Fruit fly (Drosophila melanogaster) whole organism, embryonic: ENCODE results near the gene CG18063.
A peak's percentile ranks its signal among the peaks of the same experiment; 100 is the strongest.

Experiments
- Atf3 ChIP-seq: fragments of 200-800 bp; sonication (Bioruptor generic); optimal IDR thresholded peaks from 3 replicates; lab custom pipeline; 2016; ENCODE audit warnings: missing biosample characterization, missing genetic modification characterization
- CG1024 ChIP-seq: fragments of 200-800 bp; sonication (Bioruptor generic); IDR thresholded peaks from 2 replicates; pipeline ENCODE4 v1.3.6; 2022; ENCODE audit warnings: missing biosample characterization, missing genetic modification characterization
- CG10654 ChIP-seq: fragments of 200-800 bp; sonication (Bioruptor generic); optimal IDR thresholded peaks from 2 replicates; lab custom pipeline; 2016; ENCODE audit warnings: missing biosample characterization, missing genetic modification characterization
- CG10959 ChIP-seq: fragments of 200-800 bp; sonication (Bioruptor generic); IDR thresholded peaks from 2 replicates; pipeline ENCODE4 v1.3.6; 2022; ENCODE audit warnings: missing biosample characterization, missing genetic modification characterization
- CG11085 ChIP-seq: fragments of 200-800 bp; sonication (Bioruptor generic); IDR thresholded peaks from 2 replicates; pipeline ENCODE4 v1.3.6; 2022; ENCODE audit warnings: missing biosample characterization, missing genetic modification characterization
- CG11560 ChIP-seq: fragments of 200-800 bp; sonication (Bioruptor generic); IDR thresholded peaks from 3 replicates; pipeline ENCODE4 v1.3.6; 2022; ENCODE audit warnings: missing biosample characterization, missing genetic modification characterization
- CG12299 ChIP-seq: fragments of 200-800 bp; sonication (Bioruptor generic); optimal IDR thresholded peaks from 2 replicates; lab custom pipeline; 2018; ENCODE audit warnings: missing biosample characterization, mild to moderate bottlenecking, missing genetic modification characterization
- CG1529 ChIP-seq: fragments of 200-800 bp; sonication (Bioruptor generic); optimal IDR thresholded peaks from 3 replicates; lab custom pipeline; 2018; ENCODE audit warnings: missing biosample characterization, missing genetic modification characterization
- CG17186 ChIP-seq: fragments of 200-800 bp; sonication (Bioruptor generic); optimal IDR thresholded peaks from 3 replicates; lab custom pipeline; 2017; ENCODE audit warnings: missing biosample characterization, missing genetic modification reagents, missing genetic modification characterization
- CG2120 ChIP-seq: fragments of 200-800 bp; sonication (Bioruptor generic); optimal IDR thresholded peaks from 3 replicates; lab custom pipeline; 2016; ENCODE audit warnings: missing biosample characterization, missing genetic modification characterization
- CG30403 ChIP-seq: fragments of 200-800 bp; sonication (Bioruptor generic); optimal IDR thresholded peaks from 3 replicates; lab custom pipeline; 2016; ENCODE audit warnings: missing biosample characterization, missing genetic modification characterization
- CG3065 ChIP-seq: fragments of 200-800 bp; sonication (Bioruptor generic); optimal IDR thresholded peaks from 2 replicates; lab custom pipeline; 2016; ENCODE audit warnings: missing biosample characterization, missing genetic modification characterization
- CG31441 ChIP-seq: fragments of 200-800 bp; sonication (Bioruptor generic); IDR thresholded peaks from 2 replicates; pipeline ENCODE4 v1.3.6; 2022; ENCODE audit warnings: missing biosample characterization, missing genetic modification characterization
- CG3163 ChIP-seq: fragments of 200-800 bp; sonication (Bioruptor generic); optimal IDR thresholded peaks from 3 replicates; lab custom pipeline; 2016; ENCODE audit warnings: missing biosample characterization, missing genetic modification characterization
- CG3726 ChIP-seq: fragments of 200-800 bp; sonication (Bioruptor generic); IDR thresholded peaks from 3 replicates; pipeline ENCODE4, ENCODE4 v1.3.6; 2022; ENCODE audit warnings: missing biosample characterization, missing genetic modification characterization
- CG5180 ChIP-seq: fragments of 200-800 bp; sonication (Bioruptor generic); optimal IDR thresholded peaks from 3 replicates; lab custom pipeline; 2017; ENCODE audit warnings: missing biosample characterization, missing genetic modification characterization, mild to moderate bottlenecking, moderate library complexity, missing genetic modification reagents
- CG6765 ChIP-seq: fragments of 200-800 bp; sonication (Bioruptor generic); optimal IDR thresholded peaks from 3 replicates; lab custom pipeline; 2017; ENCODE audit warnings: missing biosample characterization, mild to moderate bottlenecking, missing genetic modification characterization
- CG6791 ChIP-seq: fragments of 200-800 bp; sonication (Bioruptor generic); IDR thresholded peaks from 3 replicates; pipeline ENCODE4 v1.3.6; 2022; ENCODE audit warnings: missing biosample characterization, missing genetic modification characterization; ENCODE audit not compliant: partially characterized antibody
- CG7372 ChIP-seq: fragments of 200-800 bp; sonication (Bioruptor generic); IDR thresholded peaks from 2 replicates; pipeline ENCODE4 v1.3.6; 2022; ENCODE audit warnings: missing biosample characterization, missing genetic modification characterization
- CG7987 ChIP-seq: fragments of 200-800 bp; sonication (Bioruptor generic); optimal IDR thresholded peaks from 2 replicates; lab custom pipeline; 2018; ENCODE audit warnings: missing biosample characterization, mild to moderate bottlenecking, missing genetic modification characterization, moderate library complexity
- CG9797 ChIP-seq: fragments of 200-800 bp; sonication (Bioruptor generic); optimal IDR thresholded peaks from 3 replicates; lab custom pipeline; 2018; ENCODE audit warnings: missing biosample characterization, mild to moderate bottlenecking, missing genetic modification characterization
- CG9876 ChIP-seq: fragments of 200-800 bp; sonication (Bioruptor generic); optimal IDR thresholded peaks from 2 replicates; lab custom pipeline; 2016; ENCODE audit warnings: missing biosample characterization, missing genetic modification characterization
- CTCF ChIP-seq: fragments of 200-800 bp; sonication (Bioruptor generic); optimal IDR thresholded peaks from 2 replicates; lab custom pipeline; 2017; ENCODE audit warnings: missing biosample characterization, mild to moderate bottlenecking, missing genetic modification characterization, moderate library complexity
- Camta ChIP-seq: fragments of 200-800 bp; sonication (Bioruptor generic); optimal IDR thresholded peaks from 2 replicates; lab custom pipeline; 2016; ENCODE audit warnings: missing biosample characterization, missing genetic modification characterization
- Dbx ChIP-seq: fragments of 200-800 bp; sonication (Bioruptor generic); IDR thresholded peaks from 3 replicates; pipeline ENCODE4 v1.3.6; 2022; ENCODE audit warnings: missing biosample characterization, missing genetic modification characterization
- H15 ChIP-seq: fragments of 200-800 bp; sonication (Bioruptor generic); IDR thresholded peaks from 3 replicates; pipeline ENCODE4 v1.3.6; 2022; ENCODE audit warnings: missing biosample characterization, missing genetic modification characterization
- Hand ChIP-seq: fragments of 200-800 bp; sonication (Bioruptor generic); optimal IDR thresholded peaks from 2 replicates; lab custom pipeline; 2017; ENCODE audit warnings: mild to moderate bottlenecking, missing biosample characterization, missing genetic modification reagents, missing genetic modification characterization
- Hmx ChIP-seq: fragments of 200-800 bp; sonication (Bioruptor generic); optimal IDR thresholded peaks from 2 replicates; lab custom pipeline; 2016; ENCODE audit warnings: missing biosample characterization, missing genetic modification characterization
- Nf-YA ChIP-seq: fragments of 200-800 bp; sonication (Bioruptor generic); IDR thresholded peaks from 2 replicates; pipeline ENCODE4 v1.3.6; 2022; ENCODE audit warnings: missing biosample characterization, missing genetic modification characterization
- Nf-YC ChIP-seq: fragments of 200-800 bp; optimal IDR thresholded peaks from 3 replicates; lab custom pipeline; 2019; ENCODE audit warnings: missing biosample characterization, mild to moderate bottlenecking, missing genetic modification characterization, moderate library complexity
- NfI ChIP-seq: fragments of 200-800 bp; sonication (Bioruptor generic); optimal IDR thresholded peaks from 3 replicates; lab custom pipeline; 2018; ENCODE audit warnings: missing biosample characterization, mild to moderate bottlenecking, missing genetic modification characterization, moderate library complexity
- al ChIP-seq: fragments of 200-800 bp; sonication (Bioruptor generic); IDR thresholded peaks from 2 replicates; pipeline ENCODE4 v1.3.6; 2022; ENCODE audit warnings: missing biosample characterization, missing genetic modification characterization
- da ChIP-seq: fragments of 200-800 bp; sonication (Bioruptor generic); optimal IDR thresholded peaks from 2 replicates; lab custom pipeline; 2016; ENCODE audit warnings: missing biosample characterization, missing genetic modification characterization
- dan ChIP-seq: fragments of 200-800 bp; sonication (Bioruptor generic); IDR thresholded peaks from 2 replicates; pipeline ENCODE4 v1.3.6; 2022; ENCODE audit warnings: missing biosample characterization, missing genetic modification characterization
- dm ChIP-seq: fragments of 200-800 bp; sonication (Bioruptor generic); optimal IDR thresholded peaks from 3 replicates; lab custom pipeline; 2016; ENCODE audit warnings: missing biosample characterization, missing genetic modification characterization
- fd64A ChIP-seq: fragments of 200-800 bp; sonication (Bioruptor generic); optimal IDR thresholded peaks from 3 replicates; lab custom pipeline; 2018; ENCODE audit warnings: missing biosample characterization, mild to moderate bottlenecking, missing genetic modification characterization
- lab ChIP-seq: fragments of 200-800 bp; sonication (Bioruptor generic); optimal IDR thresholded peaks from 3 replicates; lab custom pipeline; 2017; ENCODE audit warnings: missing biosample characterization, missing genetic modification characterization, mild to moderate bottlenecking, moderate library complexity, missing genetic modification reagents
- lbe ChIP-seq: fragments of 200-800 bp; sonication (Bioruptor generic); optimal IDR thresholded peaks from 2 replicates; lab custom pipeline; 2016; ENCODE audit warnings: missing biosample characterization, mild to moderate bottlenecking, missing genetic modification characterization
- maf-S ChIP-seq: fragments of 200-800 bp; sonication (Bioruptor generic); optimal IDR thresholded peaks from 2 replicates; lab custom pipeline; 2016; ENCODE audit warnings: missing biosample characterization, missing genetic modification characterization
- mld ChIP-seq: fragments of 200-800 bp; sonication (Bioruptor generic); IDR thresholded peaks from 3 replicates; pipeline ENCODE4 v1.3.6; 2022; ENCODE audit warnings: missing biosample characterization, missing genetic modification characterization; ENCODE audit not compliant: partially characterized antibody
- nerfin-2 ChIP-seq: fragments of 200-800 bp; sonication (Bioruptor generic); IDR thresholded peaks from 2 replicates; pipeline ENCODE4 v1.3.6; 2022; ENCODE audit warnings: missing biosample characterization, missing genetic modification characterization; ENCODE audit not compliant: partially characterized antibody
- nom ChIP-seq: fragments of 200-800 bp; sonication (Bioruptor generic); optimal IDR thresholded peaks from 2 replicates; lab custom pipeline; 2017; ENCODE audit warnings: missing biosample characterization, missing genetic modification characterization, mild to moderate bottlenecking, moderate library complexity, missing genetic modification reagents
- odd ChIP-seq: fragments of 200-800 bp; sonication (Bioruptor generic); optimal IDR thresholded peaks from 2 replicates; lab custom pipeline; 2017; ENCODE audit warnings: missing biosample characterization, mild to moderate bottlenecking, missing genetic modification characterization
- otp ChIP-seq: fragments of 200-800 bp; sonication (Bioruptor generic); IDR thresholded peaks from 3 replicates; pipeline ENCODE4, ENCODE4 v1.3.6; 2022; ENCODE audit warnings: missing biosample characterization, missing genetic modification characterization
- psq ChIP-seq: fragments of 200-800 bp; sonication (Bioruptor generic); optimal IDR thresholded peaks from 2 replicates; lab custom pipeline; 2017; ENCODE audit warnings: missing biosample characterization, missing genetic modification characterization
- so ChIP-seq: fragments of 200-800 bp; sonication (Bioruptor generic); IDR thresholded peaks from 3 replicates; pipeline ENCODE4 v1.3.6; 2022; ENCODE audit warnings: missing biosample characterization, missing genetic modification characterization
- stwl ChIP-seq: fragments of 200-800 bp; sonication (Bioruptor generic); optimal IDR thresholded peaks from 3 replicates; lab custom pipeline; 2018; ENCODE audit warnings: missing biosample characterization, mild to moderate bottlenecking, missing genetic modification characterization, moderate library complexity
- ttk ChIP-seq: fragments of 200-800 bp; sonication (Bioruptor generic); IDR thresholded peaks from 2 replicates; pipeline ENCODE4 v2.1.2; 2022; ENCODE audit warnings: missing biosample characterization, missing genetic modification characterization
- twi ChIP-seq: fragments of 200-800 bp; optimal IDR thresholded peaks from 2 replicates; lab custom pipeline; 2019; ENCODE audit warnings: missing biosample characterization, mild to moderate bottlenecking, missing genetic modification characterization, moderate library complexity
- usp ChIP-seq: fragments of >200 bp; optimal IDR thresholded peaks from 2 replicates; lab custom pipeline; 2017; ENCODE audit warnings: missing biosample characterization, missing genetic modification characterization
- yki ChIP-seq: fragments of >200 bp; optimal IDR thresholded peaks from 3 replicates; lab custom pipeline; 2018

CG18063 gene

DNA sequence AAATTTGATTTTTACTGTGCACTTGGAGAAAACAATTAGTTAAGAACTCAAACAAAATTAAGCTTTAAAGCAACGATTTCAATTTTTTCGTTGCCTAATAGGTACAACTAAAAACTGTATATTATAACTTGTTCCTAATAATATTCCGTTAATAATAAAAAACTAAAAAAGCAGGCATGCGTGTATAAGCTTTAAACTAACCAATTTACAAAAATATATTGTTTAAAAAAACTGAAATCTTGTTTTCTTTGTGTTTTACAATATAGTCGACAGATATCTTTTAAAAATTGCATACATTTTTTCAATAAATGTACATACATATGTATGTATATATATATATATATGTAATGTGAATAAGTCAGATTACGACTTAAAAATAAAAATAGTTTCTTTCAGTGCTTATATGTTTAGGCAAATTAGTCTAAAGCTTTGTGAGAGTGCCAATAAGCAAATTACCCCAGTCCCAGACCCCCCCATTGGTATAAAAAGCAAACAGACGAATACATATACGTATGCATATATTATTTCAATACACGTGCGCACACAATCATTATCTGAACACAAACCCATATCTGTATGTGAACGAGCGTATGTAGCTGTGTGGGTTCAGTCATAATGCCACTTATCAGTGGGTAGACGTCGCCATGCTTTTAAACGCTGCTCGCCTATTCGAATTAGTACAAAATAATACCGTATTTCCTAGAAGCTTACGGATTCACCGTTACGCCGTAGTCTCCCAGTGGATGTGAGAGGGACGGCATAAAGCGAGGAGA, 44.6 kb upstream of the CG18063 start (continued):
- TF ChIP-seq psq: peak; percentile 15
- no peak for TF ChIP-seq stwl (tag; lab: Kevin White, UChicago)
- no peak for TF ChIP-seq yki (lab: Kevin White, UChicago)
- peak; percentile 59 for TF ChIP-seq CG1529 (GFP tag; lab: Kevin White, UChicago)
- peak; percentile 48 for TF ChIP-seq CTCF (GFP tag; lab: Kevin White, UChicago)
- peak; percentile 28 for TF ChIP-seq CG2120 (GFP tag; lab: Kevin White, UChicago)
- no peak for TF ChIP-seq CG10959 (GFP tag; lab: Robert Waterston, UW)
- peak; percentile 51 for TF ChIP-seq CG10654
- peak; percentile 43; the same call in 1 of the 3 replicates for TF ChIP-seq otp
- no peak for TF ChIP-seq nom
- no peak for TF ChIP-seq nerfin-2
- no peak for TF ChIP-seq CG1024 (GFP tag; lab: Robert Waterston, UW)
- 0 out of 3 replicates have a peak, but pooled peaks have one; percentile 50 for TF ChIP-seq CG11560 (tag; lab: Robert Waterston, UW)
- TF ChIP-seq twi (tag; lab: Kevin White, UChicago): peak; percentile 75
- TF ChIP-seq odd: peak; percentile 64
- no peak for TF ChIP-seq fd64A (GFP tag; lab: Kevin White, UChicago)
- TF ChIP-seq CG6765 (GFP tag; lab: Kevin White, UChicago): peak; percentile 38
- no peak for TF ChIP-seq CG17186
- peak; percentile 65; the same call in 2 of the 3 replicates for TF ChIP-seq CG6791 (GFP tag; lab: Robert Waterston, UW)
- no peak for TF ChIP-seq usp (GFP tag; lab: Kevin White, UChicago)
- TF ChIP-seq da (GFP tag; lab: Kevin White, UChicago): no peak
- TF ChIP-seq al: peak; percentile 67
- no peak for TF ChIP-seq CG3163 (GFP tag; lab: Kevin White, UChicago)
- TF ChIP-seq Dbx (GFP tag; lab: Robert Waterston, UW): peak; percentile 50; the same call in 2 of the 3 replicates
- peak; percentile 58 for TF ChIP-seq NfI (GFP tag; lab: Kevin White, UChicago)
- TF ChIP-seq Atf3 (GFP tag; lab: Kevin White, UChicago): no peak
- no peak for TF ChIP-seq Hmx (GFP tag; lab: Kevin White, UChicago)
- peak; percentile 69 for TF ChIP-seq Nf-YC (tag; lab: Kevin White, UChicago)
- no peak; the same call in 2 of the 3 replicates for TF ChIP-seq so (GFP tag; lab: Robert Waterston, UW)
- TF ChIP-seq CG7987 (GFP tag; lab: Kevin White, UChicago): peak; percentile 82
- 0 out of 3 replicates have a peak, but pooled peaks have one; percentile 39 for TF ChIP-seq CG3726
- no peak for TF ChIP-seq mld (GFP tag; lab: Robert Waterston, UW)
- TF ChIP-seq Hand (GFP tag; lab: Kevin White, UChicago): no peak
- TF ChIP-seq CG3065 (GFP tag; lab: Kevin White, UChicago): no peak
- TF ChIP-seq Nf-YA (GFP tag; lab: Robert Waterston, UW): peak; percentile 5; the same call in 1 of the 2 replicates
- peak; percentile 38; the same call in 1 of the 3 replicates for TF ChIP-seq H15 (GFP tag; lab: Robert Waterston, UW)
- TF ChIP-seq CG7372 (GFP tag; lab: Robert Waterston, UW): no peak
- no peak for TF ChIP-seq CG12299
- TF ChIP-seq lbe (GFP tag; lab: Kevin White, UChicago): no peak
- TF ChIP-seq Camta (GFP tag; lab: Kevin White, UChicago): no peak
- no peak for TF ChIP-seq CG11085 (GFP tag; lab: Robert Waterston, UW)
- no peak for TF ChIP-seq CG9797 (GFP tag; lab: Kevin White, UChicago)
- no peak for TF ChIP-seq CG9876 (GFP tag; lab: Kevin White, UChicago)
- TF ChIP-seq dan (GFP tag; lab: Robert Waterston, UW): no peak
- TF ChIP-seq lab (GFP tag; lab: Kevin White, UChicago): peak; percentile 60
- peak; percentile 80 for TF ChIP-seq CG30403
- TF ChIP-seq maf-S (GFP tag; lab: Kevin White, UChicago): no peak
- peak; percentile 92 for TF ChIP-seq CG31441 (GFP tag; lab: Robert Waterston, UW)
- TF ChIP-seq dm (GFP tag; lab: Kevin White, UChicago): no peak
- peak; percentile 63 for TF ChIP-seq CG5180
- peak; percentile 71 for TF ChIP-seq ttk
